Fruit fly (Drosophila melanogaster): Measurements from ENCODE around the gene Nnk.

The Nnk gene

dm6 chr3R:17809014-17809413 is 4.0 kb upstream of the Nnk start, which contains the start of gene Odj (continued):
- TF ChIP-seq CG8290 (GFP tag; optimal IDR thresholded peaks at IDR 0.05) = no peak
- TF ChIP-seq CG8290 (tag; optimal IDR thresholded peaks at IDR 0.05) = no peak
- no peak for TF ChIP-seq aop (GFP tag; IDR thresholded peaks at IDR 0.05)
- peak; percentile 89 for TF ChIP-seq Dref (GFP tag; IDR thresholded peaks at IDR 0.05)
- no peak for TF ChIP-seq Nf-YA (GFP tag; IDR thresholded peaks at IDR 0.05)
- no peak for TF ChIP-seq Hmx (GFP tag; optimal IDR thresholded peaks at IDR 0.05)
- no peak for TF ChIP-seq CG12236 (GFP tag; optimal IDR thresholded peaks at IDR 0.05)
- TF ChIP-seq so (GFP tag; IDR thresholded peaks at IDR 0.05) = no peak
- no peak for TF ChIP-seq gcm2 (GFP tag; optimal IDR thresholded peaks at IDR 0.05)
- TF ChIP-seq HLHmδ (GFP tag; optimal IDR thresholded peaks at IDR 0.05) = no peak
- no peak for TF ChIP-seq CTCF (GFP tag; optimal IDR thresholded peaks at IDR 0.05)
- no peak for TF ChIP-seq CG43689 (GFP tag; IDR thresholded peaks at IDR 0.05)
- no peak for TF ChIP-seq emc (GFP tag; optimal IDR thresholded peaks at IDR 0.05)
- TF ChIP-seq CG18764 (GFP tag; optimal IDR thresholded peaks at IDR 0.05) = no peak
- no peak for TF ChIP-seq hkb (optimal IDR thresholded peaks at IDR 0.05)
- TF ChIP-seq hkb (GFP tag; IDR thresholded peaks at IDR 0.05) = no peak
- TF ChIP-seq E2f2 (GFP tag; IDR thresholded peaks at IDR 0.05) = peak; percentile 81
- TF ChIP-seq CG14667 (GFP tag; IDR thresholded peaks at IDR 0.05) = no peak
- no peak for TF ChIP-seq gro (GFP tag; optimal IDR thresholded peaks at IDR 0.05)
- no peak for TF ChIP-seq CG11695 (GFP tag; IDR thresholded peaks at IDR 0.05)
- no peak for TF ChIP-seq fd3F (GFP tag; optimal IDR thresholded peaks at IDR 0.05)
- TF ChIP-seq CG12104 (GFP tag; optimal IDR thresholded peaks at IDR 0.05) = no peak
- TF ChIP-seq Ssrp (tag; optimal IDR thresholded peaks at IDR 0.05) = no peak
- no peak for TF ChIP-seq HLH3B (GFP tag; IDR thresholded peaks at IDR 0.05)
- TF ChIP-seq cwo (GFP tag; optimal IDR thresholded peaks at IDR 0.05) = no peak
- no peak for TF ChIP-seq CG12769 (tag; optimal IDR thresholded peaks at IDR 0.05)
- no peak for TF ChIP-seq HmgD (GFP tag; optimal IDR thresholded peaks at IDR 0.05)
- TF ChIP-seq CG10565 (GFP tag; optimal IDR thresholded peaks at IDR 0.05) = no peak
- TF ChIP-seq CG12659 (GFP tag; optimal IDR thresholded peaks at IDR 0.05) = peak; percentile 63
- TF ChIP-seq sima (GFP tag; optimal IDR thresholded peaks at IDR 0.05) = no peak
- TF ChIP-seq Meics (GFP tag; optimal IDR thresholded peaks at IDR 0.05) = no peak
- no peak for TF ChIP-seq danr (GFP tag; IDR thresholded peaks at IDR 0.05)
- no peak for TF ChIP-seq pfk (GFP tag; optimal IDR thresholded peaks at IDR 0.05)
- TF ChIP-seq CG30431 (GFP tag; optimal IDR thresholded peaks at IDR 0.05) = no peak
- no peak for TF ChIP-seq CG16815 (GFP tag; optimal IDR thresholded peaks at IDR 0.05)
- TF ChIP-seq Nf-YC (tag; optimal IDR thresholded peaks at IDR 0.05) = peak; percentile 17
- no peak for TF ChIP-seq ro (GFP tag; IDR thresholded peaks at IDR 0.05)
- TF ChIP-seq Sox102F (GFP tag; optimal IDR thresholded peaks at IDR 0.05) = no peak
- TF ChIP-seq lilli (GFP tag; optimal IDR thresholded peaks at IDR 0.05) = peak; percentile 53
- TF ChIP-seq CG18011 (GFP tag; optimal IDR thresholded peaks at IDR 0.05) = no peak
- peak; percentile 44; the same call in 1 of the 2 replicates for TF ChIP-seq slbo (GFP tag; IDR thresholded peaks at IDR 0.05)
- TF ChIP-seq nerfin-2 (GFP tag; IDR thresholded peaks at IDR 0.05; ENCODE audit: partially characterized antibody) = peak; percentile 69; the same call in 1 of the 2 replicates
- no peak for TF ChIP-seq twi (tag; optimal IDR thresholded peaks at IDR 0.05)
- TF ChIP-seq Ets97D (GFP tag; optimal IDR thresholded peaks at IDR 0.05) = peak; percentile 11
- peak; percentile 97 for TF ChIP-seq unc-4 (GFP tag; IDR thresholded peaks at IDR 0.05; ENCODE audit: partially characterized antibody)
- TF ChIP-seq az2 (GFP tag; optimal IDR thresholded peaks at IDR 0.05) = no peak
- no peak for TF ChIP-seq kah (GFP tag; optimal IDR thresholded peaks at IDR 0.05)
- no peak for TF ChIP-seq dati (GFP tag; IDR thresholded peaks at IDR 0.05)
- no peak for TF ChIP-seq Gsc (GFP tag; IDR thresholded peaks at IDR 0.05)
- peak; percentile 91 for TF ChIP-seq Sry-δ (GFP tag; optimal IDR thresholded peaks at IDR 0.05)
- TF ChIP-seq Optix (GFP tag; IDR thresholded peaks at IDR 0.05) = no peak
- TF ChIP-seq Rx (GFP tag; IDR thresholded peaks at IDR 0.05) = no peak
- peak; percentile 14 for TF ChIP-seq Lhr (GFP tag; optimal IDR thresholded peaks at IDR 0.05)
- TF ChIP-seq Oaz (GFP tag; IDR thresholded peaks at IDR 0.05) = no peak
